Fruit fly (Drosophila melanogaster) whole organism, larva: ENCODE measurements around the gene CG9107.

ENCODE experiments used
- noc ChIP-seq: fragments of 200-800 bp; sonication (Bioruptor generic); optimal IDR thresholded peaks from 3 replicates; lab custom pipeline; 2019; ENCODE audit warnings: missing biosample characterization, mild to moderate bottlenecking, missing genetic modification characterization, moderate library complexity

Gene CG9107

dm6 chr2L:6045972-6046718 is 21.8 kb upstream of the CG9107 start, which contains the start of gene Pfas:
Gene Pfas, minus strand, starts transcription at chr2L:6046050.
- TF ChIP-seq noc (tag; lab: Kevin White, UChicago) = peak; percentile 80

- no peak for TF ChIP-seq noc (tag; lab: Kevin White, UChicago)
Measured at dm6 chr2L:6045484-6045883, 21.1 kb upstream of the CG9107 start.

DNA sequence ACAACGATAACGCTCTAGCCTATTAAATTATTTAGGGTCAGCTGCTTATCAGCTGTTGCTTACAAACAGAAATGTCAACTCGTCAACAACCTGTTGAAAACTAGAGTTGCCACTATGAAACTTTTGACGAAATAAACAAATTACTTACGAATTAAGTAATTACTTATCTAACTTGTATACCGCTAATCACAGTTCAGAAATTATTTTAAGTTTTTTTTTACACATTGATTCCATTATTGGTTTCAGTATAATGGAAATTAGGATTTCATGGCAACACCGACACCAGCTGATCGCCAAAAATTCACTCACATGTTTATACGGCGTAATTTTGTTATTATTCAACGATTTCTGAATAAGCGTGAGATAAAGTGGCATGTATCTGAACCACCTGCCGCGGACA is 13.5 kb upstream of the CG9107 start, which contains the start of the genes CG9117 and CG31643:
Gene CG9117, minus strand, starts transcription at position 73 of the 400 bp plus-strand sequence.
Gene CG31643, plus strand, starts transcription at position 288 of the 400 bp plus-strand sequence.
- peak; percentile 76 for TF ChIP-seq noc (tag; lab: Kevin White, UChicago)

- TF ChIP-seq noc (tag; lab: Kevin White, UChicago) = no peak
Measured at dm6 chr2L:6036710-6037109, 12.4 kb upstream of the CG9107 start, which contains the start of gene mtm. Gene mtm, minus strand, starts transcription at chr2L:6037015.

DNA sequence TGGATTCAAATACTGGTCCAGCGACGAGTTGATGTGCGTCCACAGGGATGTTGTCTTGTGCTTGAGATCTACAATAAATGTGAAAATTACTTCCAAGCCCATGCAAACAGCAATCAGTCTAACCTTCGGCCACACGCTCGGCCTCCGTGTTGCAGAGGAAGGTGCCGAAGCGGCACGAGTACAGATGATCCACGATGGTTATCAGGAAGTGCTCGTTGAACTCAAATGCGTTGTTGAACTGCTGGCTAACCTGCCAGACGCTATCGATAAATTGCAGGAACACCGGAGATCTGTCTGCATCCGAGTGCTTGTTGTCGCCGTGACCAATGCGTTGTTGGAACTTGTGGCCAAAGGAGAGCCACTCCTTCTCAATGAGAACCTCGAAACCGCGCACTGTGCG is 10.8 kb upstream of the CG9107 start:
- TF ChIP-seq noc (tag; lab: Kevin White, UChicago) = no peak

dm6 chr2L:6034344-6034743 is 10.0 kb upstream of the CG9107 start, which contains the start of gene CG9109:
Gene CG9109, minus strand, starts transcription at chr2L:6034423.
- TF ChIP-seq noc (tag; lab: Kevin White, UChicago) = no peak

DNA sequence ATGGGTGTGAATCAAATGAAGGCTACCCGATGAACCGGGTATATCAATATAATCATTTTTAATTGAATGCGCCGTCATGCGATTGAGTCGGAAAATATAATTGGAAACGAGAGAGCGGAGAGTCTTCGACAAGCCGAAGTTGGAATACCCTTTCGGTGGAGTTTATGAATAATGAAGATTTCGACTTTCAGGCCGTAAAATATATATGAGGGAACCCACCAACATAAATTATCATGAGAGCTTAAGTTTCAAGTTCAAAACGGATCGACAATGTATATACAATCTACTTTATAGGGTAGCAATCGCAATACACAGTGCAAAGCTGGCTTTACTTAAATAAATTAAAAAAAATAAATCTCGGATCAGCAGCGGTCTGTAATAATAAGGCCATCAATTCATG is 7.5 kb upstream of the CG9107 start:
- TF ChIP-seq noc (tag; lab: Kevin White, UChicago) = no peak

DNA sequence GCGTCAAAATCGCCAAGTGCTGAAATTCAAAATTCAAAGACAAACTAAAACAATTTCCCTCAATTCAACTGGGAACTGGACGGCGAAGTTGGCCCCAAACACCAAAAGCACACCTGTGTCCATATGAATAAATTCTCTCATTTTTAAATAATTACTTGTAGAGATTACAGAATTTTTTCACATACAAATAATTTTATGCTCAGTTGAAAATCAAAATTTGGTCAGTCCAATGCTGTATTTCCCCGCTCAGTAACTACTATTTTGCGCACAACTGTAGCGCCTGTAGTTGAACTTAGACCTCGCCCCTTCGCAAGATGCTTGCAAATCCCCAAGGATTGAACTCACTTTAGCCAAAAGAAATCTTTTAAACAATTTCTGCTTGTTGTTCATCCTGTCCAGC is 4.4 kb upstream of the CG9107 start:
- no peak for TF ChIP-seq noc (tag; lab: Kevin White, UChicago)

DNA sequence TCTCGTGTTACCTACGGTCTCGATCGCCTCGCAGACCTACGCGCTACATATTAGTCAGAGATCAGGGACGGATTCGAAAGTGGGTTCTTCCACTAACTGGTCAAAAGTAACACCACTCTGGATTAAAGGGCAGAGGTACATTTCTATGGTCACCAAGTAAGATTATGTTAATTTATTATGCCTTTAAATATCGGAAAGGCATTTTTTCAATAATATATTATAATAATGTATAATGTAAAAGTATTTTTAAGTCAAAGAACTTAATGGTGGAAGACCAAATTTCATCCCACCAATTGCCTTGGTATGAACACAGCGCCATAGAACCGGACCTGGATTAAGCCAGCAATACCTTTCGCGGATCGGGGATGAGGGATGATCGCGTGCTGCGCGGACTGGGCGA is 1.5 kb downstream of the CG9107 start:
- no peak for TF ChIP-seq noc (tag; lab: Kevin White, UChicago)

DNA sequence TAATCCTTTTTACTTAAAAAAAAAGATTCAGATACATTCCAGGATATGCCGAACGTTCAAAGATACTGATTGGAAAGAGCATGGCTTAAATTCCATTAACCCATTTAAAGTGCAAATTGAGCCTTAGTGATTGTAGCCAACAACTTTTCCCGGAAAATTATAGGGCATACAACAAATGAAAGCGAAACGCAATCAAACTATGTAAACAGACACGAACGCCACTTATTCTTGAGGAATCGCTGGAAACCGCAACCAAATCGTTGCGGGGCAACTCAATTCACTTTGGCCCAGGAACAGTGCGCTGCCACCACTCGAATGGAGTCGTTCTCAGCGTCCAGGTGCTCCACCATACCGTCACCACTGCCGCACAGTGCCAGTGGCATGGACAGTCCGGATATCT is 3.8 kb downstream of the CG9107 start, which contains the start of gene CG13996:
Gene CG13996, plus strand, starts transcription at position 301 of the 400 bp plus-strand sequence.
- no peak for TF ChIP-seq noc (tag; lab: Kevin White, UChicago)

- TF ChIP-seq noc (tag; lab: Kevin White, UChicago) = no peak
Measured at dm6 chr2L:6019352-6020131, 4.8 kb downstream of the CG9107 start, which contains the start of gene H2.0. Gene H2.0, minus strand, starts transcription at chr2L:6019402.

DNA sequence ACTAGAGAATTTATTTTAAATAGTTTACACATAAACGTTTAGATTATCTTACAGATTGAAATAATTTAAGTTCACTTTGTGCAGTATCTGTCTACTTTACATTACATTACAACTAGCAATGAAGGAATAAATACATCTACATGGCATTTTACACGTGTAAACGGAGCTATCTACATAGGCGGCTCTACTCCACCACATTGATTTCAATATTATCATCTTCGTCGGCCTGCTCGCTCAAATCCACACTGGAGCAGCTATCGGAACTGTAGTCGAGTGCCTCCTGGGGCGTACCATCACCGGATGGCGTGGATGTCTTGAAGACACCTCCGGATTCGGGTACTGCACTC is 11.3 kb downstream of the CG9107 start:
- TF ChIP-seq noc (tag; lab: Kevin White, UChicago) = no peak

dm6 chr2L:6012303-6013070 is 11.9 kb downstream of the CG9107 start, which contains the start of gene CG9098:
Gene CG9098, minus strand, starts transcription at chr2L:6012338.
- no peak for TF ChIP-seq noc (tag; lab: Kevin White, UChicago)

dm6 chr2L:6006508-6007232 is 17.7 kb downstream of the CG9107 start, which contains the start of gene Gal:
Gene Gal, minus strand, starts transcription at chr2L:6006827.
- TF ChIP-seq noc (tag; lab: Kevin White, UChicago) = no peak

DNA sequence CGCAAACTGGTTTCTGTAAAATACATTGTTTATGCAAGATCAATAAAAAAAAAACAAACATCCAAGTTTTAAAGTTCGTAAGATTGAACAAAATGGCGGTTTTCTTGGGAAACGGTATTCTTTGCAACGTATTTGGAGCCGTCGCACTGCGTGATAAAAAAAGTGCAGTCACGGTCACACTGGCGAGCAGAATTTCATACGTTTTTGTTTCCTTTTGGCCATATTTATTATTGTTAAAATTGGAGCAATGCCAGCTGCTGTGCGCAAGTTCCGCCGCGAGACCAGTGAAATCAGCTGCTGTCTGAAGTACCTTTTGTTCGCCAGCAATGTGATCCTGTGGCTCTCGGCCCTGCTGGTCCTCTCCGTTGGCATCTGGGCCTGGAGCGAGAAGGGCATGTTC is 24.3 kb downstream of the CG9107 start, which contains the start of gene Tsp26A:
Gene Tsp26A, plus strand, starts transcription at position 164 of the 400 bp plus-strand sequence.
- TF ChIP-seq noc (tag; lab: Kevin White, UChicago) = no peak
